Worm (Caenorhabditis elegans) whole organism, young adult: ENCODE results near the gene msp-142.
A peak's percentile ranks its signal among the peaks of the same experiment; 100 is the strongest.

Experiments used
- F10E7.11 ChIP-seq: sonication (generic microtip); optimal IDR thresholded peaks from 2 replicates; lab custom pipeline; 2017; ENCODE audit warnings: mild to moderate bottlenecking, missing genetic modification characterization, moderate library complexity, missing compliant biosample characterization
- F39B2.1 ChIP-seq: fragments of 200-800 bp; sonication (Bioruptor generic); IDR thresholded peaks from 2 replicates; pipeline ENCODE4 v1.3.6; 2022; ENCODE audit warnings: missing genetic modification reagents, missing genetic modification characterization, missing compliant biosample characterization
- F55B11.4 ChIP-seq: sonication (generic microtip); optimal IDR thresholded peaks from 2 replicates; lab custom pipeline; 2016; ENCODE audit warnings: missing compliant biosample characterization, missing genetic modification characterization, borderline replicate concordance; ENCODE audit not compliant: insufficient read depth
- Y53F4B.3 ChIP-seq: fragments of 200-800 bp; sonication (Bioruptor generic); IDR thresholded peaks from 2 replicates; pipeline ENCODE4 v1.3.6; 2022; ENCODE audit warnings: missing genetic modification reagents, missing genetic modification characterization, missing compliant biosample characterization
- cebp-1 ChIP-seq, 2 experiments: fragments of 200-800 bp in 1 of 2; sonication (Bioruptor generic) in 1 of 2; sonication (generic microtip) in 1 of 2; IDR thresholded peaks in 1 of 2; optimal IDR thresholded peaks in 1 of 2; 2 replicates each; pipeline versions ENCODE4 v1.3.6 to Lab custom; 2017 to 2022; ENCODE audit warnings: missing compliant biosample characterization in 2 of 2, missing genetic modification characterization in 2 of 2, mild to moderate bottlenecking in 1 of 2, missing genetic modification reagents in 1 of 2, moderate library complexity in 1 of 2
- ceh-27 ChIP-seq: fragments of 200-800 bp; sonication (Bioruptor generic); optimal IDR thresholded peaks from 2 replicates; lab custom pipeline; 2018; ENCODE audit warnings: mild to moderate bottlenecking, missing genetic modification characterization, moderate library complexity, missing compliant biosample characterization
- dox-1 ChIP-seq: fragments of 200-800 bp; sonication (Bioruptor generic); IDR thresholded peaks from 2 replicates; pipeline ENCODE4 v1.3.6; 2022; ENCODE audit warnings: missing genetic modification reagents, missing genetic modification characterization, missing compliant biosample characterization
- hmg-20 ChIP-seq: fragments of 200-800 bp; sonication (Bioruptor generic); IDR thresholded peaks from 2 replicates; pipeline ENCODE4 v1.3.6; 2022; ENCODE audit warnings: missing genetic modification reagents, missing genetic modification characterization, missing compliant biosample characterization
- lag-1 ChIP-seq: fragments of 200-800 bp; sonication (Bioruptor generic); IDR thresholded peaks from 2 replicates; pipeline ENCODE4 v1.3.6; 2022; ENCODE audit warnings: missing genetic modification reagents, missing genetic modification characterization, missing compliant biosample characterization
- lsl-1 ChIP-seq: fragments of 200-800 bp; sonication (Bioruptor generic); optimal IDR thresholded peaks from 2 replicates; lab custom pipeline; 2018; ENCODE audit warnings: mild to moderate bottlenecking, missing genetic modification characterization, moderate library complexity, missing compliant biosample characterization
- rec-8 ChIP-seq, 2 experiments: sonication (generic microtip); optimal IDR thresholded peaks; 2 replicates each; lab custom pipeline; 2016; ENCODE audit warnings: mild to moderate bottlenecking in 2 of 2, missing genetic modification characterization in 2 of 2, missing genetic modification reagents in 2 of 2, missing genotype in 2 of 2, missing biosample characterization in 1 of 2, missing compliant biosample characterization in 1 of 2, moderate library complexity in 1 of 2

ce11 chrII:5836153-5836719 is 38.5 kb downstream of the msp-142 start, which contains the start of gene fzo-1:
- TF ChIP-seq F55B11.4, result no peak
- no peak for TF ChIP-seq lag-1 (GFP tag; lab: Robert Waterston, UW)
- no peak for TF ChIP-seq cebp-1 (GFP tag; IDR thresholded peaks at IDR 0.05; lab: Robert Waterston, UW)
- peak; percentile 9 for TF ChIP-seq cebp-1 (tag; optimal IDR thresholded peaks at IDR 0.05; lab: Kevin White, UChicago)
- TF ChIP-seq lsl-1 (GFP tag; lab: Kevin White, UChicago), result no peak
- no peak for TF ChIP-seq rec-8 (tag; optimal IDR thresholded peaks at IDR 0.05; lab: Kevin White, UChicago)
- peak; percentile 33 for TF ChIP-seq ceh-27 (GFP tag; lab: Kevin White, UChicago)
- TF ChIP-seq F10E7.11 (tag; lab: Kevin White, UChicago), result no peak
- no peak for TF ChIP-seq hmg-20 (GFP tag; lab: Robert Waterston, UW)
- no peak for TF ChIP-seq dox-1 (GFP tag; lab: Robert Waterston, UW)
- no peak for TF ChIP-seq Y53F4B.3 (GFP tag; lab: Robert Waterston, UW)
- no peak for TF ChIP-seq F39B2.1 (GFP tag; lab: Robert Waterston, UW)
